Worm (Caenorhabditis elegans) whole organism, mixed stage, embryonic: ENCODE measurements around the gene T10C6.15.

Experiments
- blmp-1 ChIP-seq: fragments of 150-350 bp; optimal IDR thresholded peaks from 2 replicates; lab custom pipeline; 2014; ENCODE audit warnings: missing biosample characterization, missing genetic modification characterization
- elt-3 ChIP-seq: fragments of 150-350 bp; optimal IDR thresholded peaks from 2 replicates; lab custom pipeline; 2014; ENCODE audit warnings: missing biosample characterization, missing genetic modification characterization
- nhr-237 ChIP-seq: fragments of 150-350 bp; optimal IDR thresholded peaks from 2 replicates; lab custom pipeline; 2014; ENCODE audit warnings: missing biosample characterization, missing genetic modification characterization

ce11 chrV:16023051-16023450, 22.7 kb downstream of the T10C6.15 start, which contains the start of gene cwc-15:
- TF ChIP-seq nhr-237 (tag; lab: Kevin White, UChicago) (no peak), elt-3 (no peak), blmp-1 (tag; lab: Kevin White, UChicago) (no peak)
